Fruit fly (Drosophila melanogaster): ENCODE results near the gene CG11122.

CG11122 gene

dm6 chrX:11136587-11137512, 12.3 kb upstream of the CG11122 start, which contains the start of gene Klp10A:
TSS of gene Klp10A (minus strand) at chrX:11137118.
- TF ChIP-seq N (GFP tag; optimal IDR thresholded peaks at IDR 0.05) (peak; percentile 28), Sp1 (GFP tag; optimal IDR thresholded peaks at IDR 0.05) (no peak), Vsx2 (GFP tag; optimal IDR thresholded peaks at IDR 0.05; ENCODE audit: partially characterized antibody) (no peak), HLH106 (tag; optimal IDR thresholded peaks at IDR 0.05) (peak; percentile 38), Rel (GFP tag; optimal IDR thresholded peaks at IDR 0.05) (no peak), Rel (tag; optimal IDR thresholded peaks at IDR 0.05) (peak; percentile 22), dmrt93B (GFP tag; optimal IDR thresholded peaks at IDR 0.05) (no peak), woc (GFP tag; optimal IDR thresholded peaks at IDR 0.05) (no peak), Dif (GFP tag; optimal IDR thresholded peaks at IDR 0.05; ENCODE audit: partially characterized antibody) (no peak), Hnf4 (GFP tag; optimal IDR thresholded peaks at IDR 0.05) (no peak), sv (GFP tag; optimal IDR thresholded peaks at IDR 0.05) (no peak), CrebA (GFP tag; optimal IDR thresholded peaks at IDR 0.05; ENCODE audit: borderline replicate concordance) (no peak), Dfd (GFP tag; optimal IDR thresholded peaks at IDR 0.05) (no peak), Mio (GFP tag; optimal IDR thresholded peaks at IDR 0.05) (no peak), pan (optimal IDR thresholded peaks at IDR 0.05) (no peak), ey (GFP tag; optimal IDR thresholded peaks at IDR 0.05) (no peak), CG32264 (GFP tag; optimal IDR thresholded peaks at IDR 0.05) (no peak), Jra (GFP tag; optimal IDR thresholded peaks at IDR 0.05) (no peak), GATAd (GFP tag; optimal IDR thresholded peaks at IDR 0.05) (no peak), psq (GFP tag; optimal IDR thresholded peaks at IDR 0.05) (no peak), Myc (optimal IDR thresholded peaks at IDR 0.05) (peak; percentile 25), sage (GFP tag; optimal IDR thresholded peaks at IDR 0.05) (no peak), lola (GFP tag; optimal IDR thresholded peaks at IDR 0.05) (no peak), br (GFP tag; optimal IDR thresholded peaks at IDR 0.05) (peak; percentile 21), Hr83 (GFP tag; optimal IDR thresholded peaks at IDR 0.05; ENCODE audit: poor library complexity, severe bottlenecking) (no peak), Hr78 (GFP tag; optimal IDR thresholded peaks at IDR 0.05) (no peak), foxo (GFP tag; optimal IDR thresholded peaks at IDR 0.05) (peak in 1 of 2 experiments; percentile 56), Abd-B (GFP tag; optimal IDR thresholded peaks at IDR 0.05) (no peak), tai (GFP tag; optimal IDR thresholded peaks at IDR 0.05) (no peak), brk (GFP tag; optimal IDR thresholded peaks at IDR 0.05) (no peak), rgr (GFP tag; optimal IDR thresholded peaks at IDR 0.05) (peak; percentile 51), dsf (GFP tag; optimal IDR thresholded peaks at IDR 0.05; ENCODE audit: borderline replicate concordance) (no peak), CG9705 (GFP tag; optimal IDR thresholded peaks at IDR 0.05) (no peak), jim (GFP tag; optimal IDR thresholded peaks at IDR 0.05) (no peak), fru (GFP tag; optimal IDR thresholded peaks at IDR 0.05) (peak; percentile 36), dl (GFP tag; optimal IDR thresholded peaks at IDR 0.05; ENCODE audit: insufficient read depth in 1 of 2, partially characterized antibody in 2 of 2) (no peak), h (GFP tag; optimal IDR thresholded peaks at IDR 0.05) (no peak), OdsH (GFP tag; optimal IDR thresholded peaks at IDR 0.05) (no peak), usp (GFP tag; optimal IDR thresholded peaks at IDR 0.05) (no peak)

- TF ChIP-seq h (GFP tag; optimal IDR thresholded peaks at IDR 0.05) (no peak), ey (GFP tag; optimal IDR thresholded peaks at IDR 0.05) (no peak), Rel (GFP tag; optimal IDR thresholded peaks at IDR 0.05) (no peak), Rel (tag; optimal IDR thresholded peaks at IDR 0.05) (no peak), Hnf4 (GFP tag; optimal IDR thresholded peaks at IDR 0.05) (no peak), sage (GFP tag; optimal IDR thresholded peaks at IDR 0.05) (no peak), Jra (GFP tag; optimal IDR thresholded peaks at IDR 0.05) (no peak), Vsx2 (GFP tag; optimal IDR thresholded peaks at IDR 0.05; ENCODE audit: partially characterized antibody) (no peak)
These were observed 11.5 kb upstream of the CG11122 start for dm6 chrX:11135840-11136586.
